Fruit fly (Drosophila melanogaster) whole organism, embryonic: Measurements from ENCODE around the gene mRpL3.

Experiments
- B-H1 ChIP-seq: fragments of 200-800 bp; sonication (Bioruptor generic); IDR thresholded peaks from 3 replicates; pipeline ENCODE4 v1.3.6; 2022; ENCODE audit warnings: missing biosample characterization, missing genetic modification characterization
- CG1024 ChIP-seq: fragments of 200-800 bp; sonication (Bioruptor generic); IDR thresholded peaks from 2 replicates; pipeline ENCODE4 v1.3.6; 2022; ENCODE audit warnings: missing biosample characterization, missing genetic modification characterization
- Dfd ChIP-seq, 2 experiments: fragments of >200 bp; optimal IDR thresholded peaks; 2 replicates each; lab custom pipeline; 2017; ENCODE audit warnings: missing biosample characterization in 2 of 2, missing genetic modification characterization in 2 of 2
- bbx ChIP-seq: fragments of 200-800 bp; sonication (Bioruptor generic); IDR thresholded peaks from 2 replicates; pipeline ENCODE4 v1.3.6; 2022; ENCODE audit warnings: missing biosample characterization, missing genetic modification characterization; ENCODE audit not compliant: partially characterized antibody

DNA sequence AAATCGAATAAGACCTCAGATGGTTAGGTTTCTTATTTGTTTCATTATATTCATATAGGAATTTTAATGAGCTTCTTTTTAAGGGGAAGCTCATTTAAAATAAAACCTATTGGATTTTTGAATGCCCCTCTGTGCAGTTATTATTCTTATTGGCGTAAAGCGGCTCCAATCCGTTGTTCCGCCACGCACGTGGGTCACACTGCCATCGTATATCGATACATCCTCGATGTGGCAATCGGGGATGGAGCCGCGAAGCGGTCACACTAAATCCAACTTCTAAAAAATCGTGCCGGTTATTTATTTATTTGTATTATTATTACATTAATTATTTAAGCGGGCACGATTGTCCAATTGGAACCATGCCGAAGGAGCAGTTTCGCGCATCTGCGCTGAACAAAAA is 1.7 kb downstream of the mRpL3 start, which contains the start of gene Polr3A:
- TF ChIP-seq CG1024 (GFP tag; lab: Robert Waterston, UW), result no peak
- TF ChIP-seq B-H1 (GFP tag; lab: Robert Waterston, UW), result no peak
- peak; percentile 77 for TF ChIP-seq bbx (GFP tag; lab: Robert Waterston, UW)
- TF ChIP-seq Dfd (GFP tag; optimal IDR thresholded peaks at IDR 0.05; lab: Kevin White, UChicago), result no peak
